Worm (Caenorhabditis elegans) whole organism, L4 larva: Measurements from ENCODE around the gene F07D3.3.

Source experiments
- F44E2.7 ChIP-seq: fragments of 200-800 bp; sonication (Bioruptor generic); IDR thresholded peaks from 2 replicates; pipeline ENCODE4 v2.1.2; 2022; ENCODE audit warnings: missing genetic modification characterization, missing compliant biosample characterization
- ZK546.5 ChIP-seq, 2 experiments: sonication (generic microtip); optimal IDR thresholded peaks; 2 replicates each; lab custom pipeline; 2017; ENCODE audit warnings: missing biosample characterization in 2 of 2, missing genetic modification characterization in 2 of 2
- mxl-2 ChIP-seq: fragments of 200-800 bp; sonication (Bioruptor generic); conservative IDR thresholded peaks from 2 replicates; pipeline ENCODE4 v1.3.6; 2022; ENCODE audit warnings: missing genetic modification reagents, missing genetic modification characterization, missing compliant biosample characterization
- tra-1 ChIP-seq: fragments of 200-800 bp; sonication (Bioruptor generic); IDR thresholded peaks from 2 replicates; pipeline ENCODE4 v1.3.6; 2022; ENCODE audit warnings: missing genetic modification reagents, missing genetic modification characterization, missing compliant biosample characterization
- ztf-11 ChIP-seq: fragments of 150-350 bp; optimal IDR thresholded peaks from 2 replicates; lab custom pipeline; 2014; ENCODE audit warnings: missing biosample characterization, missing genetic modification characterization

DNA sequence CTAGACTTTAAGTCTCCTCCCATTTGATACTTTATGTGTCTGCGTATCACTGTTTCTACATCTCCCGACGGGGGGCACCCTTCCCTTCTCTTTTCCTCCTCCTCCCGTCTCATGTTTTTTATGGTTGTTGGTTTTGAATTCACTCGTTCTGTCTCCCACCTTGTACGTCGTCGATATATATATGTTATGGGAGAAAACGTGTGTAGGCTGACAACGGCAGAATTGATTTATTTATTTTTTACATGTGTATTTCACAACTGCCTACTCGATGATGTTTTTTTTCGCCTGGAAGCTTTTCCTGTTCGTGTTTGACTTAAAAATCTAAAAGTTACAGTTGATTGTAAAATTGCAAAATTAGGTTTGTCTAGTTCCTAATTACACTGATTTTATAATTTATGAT is 20.0 kb downstream of the F07D3.3 start:
- TF ChIP-seq ZK546.5 (tag; optimal IDR thresholded peaks at IDR 0.05; lab: Kevin White, UChicago) (no peak), F44E2.7 (GFP tag; lab: Robert Waterston, UW) (no peak), mxl-2 (GFP tag; lab: Robert Waterston, UW) (no peak), tra-1 (no peak), ztf-11 (tag; lab: Kevin White, UChicago) (no peak)
